Worm (Caenorhabditis elegans): Measurements from ENCODE around the gene K08E5.5.

ce11 chrIII:10202391-10202790 is 42.1 kb upstream of the K08E5.5 start:
- TF ChIP-seq med-1 (GFP tag; optimal IDR thresholded peaks at IDR 0.05; ENCODE audit: insufficient read depth) (no peak), cog-1 (tag; optimal IDR thresholded peaks at IDR 0.05) (no peak), ztf-23 (GFP tag; IDR thresholded peaks at IDR 0.05) (no peak), ztf-29 (GFP tag; IDR thresholded peaks at IDR 0.05) (no peak), flt-1 (GFP tag; IDR thresholded peaks at IDR 0.05) (no peak), T22C8.4 (GFP tag; IDR thresholded peaks at IDR 0.05) (no peak)

Measured in whole organism, midembryonic.